Worm (Caenorhabditis elegans) whole organism, late embryonic: ENCODE measurements around the gene C08B6.5.

Experiments
- ahr-1 ChIP-seq: sonication (generic microtip); optimal IDR thresholded peaks from 2 replicates; lab custom pipeline; 2016; ENCODE audit warnings: missing genetic modification characterization, missing compliant biosample characterization
- ama-1 ChIP-seq: fragments of 150-350 bp; optimal IDR thresholded peaks from 2 replicates; lab custom pipeline; 2014
- ceh-19 ChIP-seq: fragments of 200-800 bp; sonication (Bioruptor generic); optimal IDR thresholded peaks from 2 replicates; lab custom pipeline; 2018; ENCODE audit warnings: mild to moderate bottlenecking, missing genetic modification characterization, missing compliant biosample characterization
- ceh-31 ChIP-seq: sonication (generic microtip); optimal IDR thresholded peaks from 2 replicates; lab custom pipeline; 2016; ENCODE audit warnings: missing genetic modification characterization, missing compliant biosample characterization
- ceh-34 ChIP-seq: sonication (generic microtip); optimal IDR thresholded peaks from 2 replicates; lab custom pipeline; 2016; ENCODE audit warnings: mild to moderate bottlenecking, missing genetic modification characterization, missing compliant biosample characterization
- che-1 ChIP-seq: sonication (generic microtip); optimal IDR thresholded peaks from 2 replicates; lab custom pipeline; 2016; ENCODE audit warnings: mild to moderate bottlenecking, missing genetic modification characterization, missing compliant biosample characterization
- ets-4 ChIP-seq: sonication (generic microtip); optimal IDR thresholded peaks from 2 replicates; lab custom pipeline; 2016; ENCODE audit warnings: missing genetic modification characterization, missing compliant biosample characterization
- fkh-6 ChIP-seq: sonication (generic microtip); optimal IDR thresholded peaks from 2 replicates; lab custom pipeline; 2016; ENCODE audit warnings: missing genetic modification characterization, missing compliant biosample characterization
- mec-3 ChIP-seq: sonication (generic microtip); optimal IDR thresholded peaks from 2 replicates; lab custom pipeline; 2016; ENCODE audit warnings: borderline replicate concordance, missing genetic modification characterization, missing compliant biosample characterization
- nhr-11 ChIP-seq: fragments of 150-350 bp; optimal IDR thresholded peaks from 2 replicates; lab custom pipeline; 2014; ENCODE audit warnings: missing biosample characterization, missing genetic modification characterization
- npax-4 ChIP-seq: sonication (generic microtip); optimal IDR thresholded peaks from 2 replicates; lab custom pipeline; 2016; ENCODE audit warnings: missing genetic modification characterization, missing compliant biosample characterization
- tbx-7 ChIP-seq: sonication (generic microtip); optimal IDR thresholded peaks from 2 replicates; lab custom pipeline; 2016; ENCODE audit warnings: missing genotype, missing genetic modification characterization, missing compliant biosample characterization

ce11 chrV:10098429-10098828, 19.1 kb upstream of the C08B6.5 start, which contains the start of gene ugt-47:
- TF ChIP-seq npax-4 (tag; lab: Kevin White, UChicago) (no peak), ceh-19 (no peak), ceh-31 (no peak), nhr-11 (tag; lab: Kevin White, UChicago) (no peak), ceh-34 (tag; lab: Kevin White, UChicago) (no peak), ets-4 (tag; lab: Kevin White, UChicago) (no peak), ama-1 (no peak), che-1 (no peak), fkh-6 (no peak), ahr-1 (no peak), tbx-7 (tag; lab: Kevin White, UChicago) (no peak), mec-3 (no peak)
